Worm (Caenorhabditis elegans): ENCODE data around the gene F41F3.9.

- TF ChIP-seq nhr-76 (tag; optimal IDR thresholded peaks at IDR 0.05), result no peak
- TF ChIP-seq snpc-4 (tag; optimal IDR thresholded peaks at IDR 0.05), result no peak
Observed at ce11 chrV:4667062-4667461, 11.8 kb downstream of the F41F3.9 start.
